Fruit fly (Drosophila melanogaster) whole organism, adult: ENCODE measurements around the gene CG1910.

ENCODE experiments used
- CG33017 ChIP-seq: fragments of 200-800 bp; sonication (Bioruptor generic); optimal IDR thresholded peaks from 2 replicates; lab custom pipeline; 2018; ENCODE audit warnings: missing biosample characterization, mild to moderate bottlenecking, missing genetic modification characterization, moderate library complexity
- Clk ChIP-seq: fragments of 200-800 bp; sonication (Bioruptor generic); optimal IDR thresholded peaks from 2 replicates; lab custom pipeline; 2017; ENCODE audit warnings: missing biosample characterization, missing genetic modification characterization
- Crg-1 ChIP-seq: fragments of 200-800 bp; sonication (Bioruptor generic); optimal IDR thresholded peaks from 2 replicates; lab custom pipeline; 2016; ENCODE audit warnings: missing biosample characterization, missing genetic modification characterization
- Hr96 ChIP-seq: fragments of 200-800 bp; sonication (Bioruptor generic); optimal IDR thresholded peaks from 2 replicates; lab custom pipeline; 2016; ENCODE audit warnings: missing biosample characterization, missing genetic modification characterization
- ovo ChIP-seq: fragments of 200-800 bp; sonication (Bioruptor generic); optimal IDR thresholded peaks from 2 replicates; lab custom pipeline; 2016; ENCODE audit warnings: missing biosample characterization, missing genetic modification characterization
- pad ChIP-seq: fragments of 200-800 bp; sonication (Bioruptor generic); optimal IDR thresholded peaks from 3 replicates; lab custom pipeline; 2017; ENCODE audit warnings: missing biosample characterization, missing genetic modification characterization, mild to moderate bottlenecking, moderate library complexity, missing genetic modification reagents
- tj ChIP-seq: fragments of 200-800 bp; sonication (Bioruptor generic); optimal IDR thresholded peaks from 3 replicates; lab custom pipeline; 2017; ENCODE audit warnings: missing biosample characterization, mild to moderate bottlenecking, missing genetic modification characterization, moderate library complexity

dm6 chr3R:31718168-31718565 lies 29.3 kb upstream of the CG1910 start:
- TF ChIP-seq Crg-1: no peak
- TF ChIP-seq Clk (GFP tag; lab: Kevin White, UChicago): no peak
- TF ChIP-seq Hr96 (GFP tag; lab: Kevin White, UChicago): no peak
- no peak for TF ChIP-seq ovo (GFP tag; lab: Kevin White, UChicago)
- no peak for TF ChIP-seq tj
- no peak for TF ChIP-seq pad
- no peak for TF ChIP-seq CG33017
